Fruit fly (Drosophila melanogaster): ENCODE results near the gene CG12541.
A peak's percentile ranks its signal among the peaks of the same experiment; 100 is the strongest.

CG12541 gene

dm6 chrX:7096495-7096995 is 30.7 kb upstream of the CG12541 start (continued):
- TF ChIP-seq MESR4 (GFP tag; optimal IDR thresholded peaks at IDR 0.05) (peak; percentile 16), Fer1 (GFP tag; optimal IDR thresholded peaks at IDR 0.05) (peak; percentile 92), CG8924 (tag; optimal IDR thresholded peaks at IDR 0.05) (peak; percentile 88), CTCF (GFP tag; optimal IDR thresholded peaks at IDR 0.05) (peak; percentile 37), Lim3 (GFP tag; IDR thresholded peaks at IDR 0.05) (no peak), CG6254 (GFP tag; optimal IDR thresholded peaks at IDR 0.05) (peak; percentile 55), CG1603 (tag; optimal IDR thresholded peaks at IDR 0.05) (peak; percentile 88), CG1832 (GFP tag; optimal IDR thresholded peaks at IDR 0.05) (no peak), CG10321 (GFP tag; IDR thresholded peaks at IDR 0.05) (no peak), CoRest (tag; optimal IDR thresholded peaks at IDR 0.05) (peak; percentile 89), CG3838 (GFP tag; optimal IDR thresholded peaks at IDR 0.05) (peak; percentile 54), chif (GFP tag; optimal IDR thresholded peaks at IDR 0.05) (peak; percentile 66 to 82), slou (GFP tag; optimal IDR thresholded peaks at IDR 0.05) (peak; percentile 17), CG4854 (GFP tag; optimal IDR thresholded peaks at IDR 0.05) (peak; percentile 46), Mad (GFP tag; optimal IDR thresholded peaks at IDR 0.05) (peak; percentile 43), grau (tag; optimal IDR thresholded peaks at IDR 0.05) (peak; percentile 89), CG14667 (GFP tag; IDR thresholded peaks at IDR 0.05) (peak; percentile 54), Dref (GFP tag; IDR thresholded peaks at IDR 0.05) (no peak), CG17359 (tag; optimal IDR thresholded peaks at IDR 0.05) (peak; percentile 76), CG10147 (GFP tag; optimal IDR thresholded peaks at IDR 0.05) (peak; percentile 86), CG1647 (GFP tag; optimal IDR thresholded peaks at IDR 0.05) (peak; percentile 29), CG17361 (GFP tag; IDR thresholded peaks at IDR 0.05) (peak; percentile 85), Ptx1 (GFP tag; IDR thresholded peaks at IDR 0.05) (peak; percentile 78), en (GFP tag; optimal IDR thresholded peaks at IDR 0.05) (peak; percentile 35), CG3281 (GFP tag; optimal IDR thresholded peaks at IDR 0.05) (peak; percentile 88), salm (tag; optimal IDR thresholded peaks at IDR 0.05) (peak; percentile 79), CG3163 (GFP tag; optimal IDR thresholded peaks at IDR 0.05) (peak; percentile 24), bbx (GFP tag; IDR thresholded peaks at IDR 0.05; ENCODE audit: partially characterized antibody) (no peak), CG4404 (GFP tag; IDR thresholded peaks at IDR 0.05) (peak; percentile 65; the same call in 1 of the 2 replicates), CG6683 (GFP tag; optimal IDR thresholded peaks at IDR 0.05) (peak; percentile 77), NFAT (GFP tag; IDR thresholded peaks at IDR 0.05) (peak; percentile 70), gem (tag; optimal IDR thresholded peaks at IDR 0.05) (peak; percentile 90), amos (GFP tag; IDR thresholded peaks at IDR 0.05; ENCODE audit: partially characterized antibody) (no peak), CG8478 (optimal IDR thresholded peaks at IDR 0.05) (no peak), CG18262 (tag; optimal IDR thresholded peaks at IDR 0.05) (peak; percentile 88), CG11504 (tag; optimal IDR thresholded peaks at IDR 0.05) (peak; percentile 90), Lpt (GFP tag; optimal IDR thresholded peaks at IDR 0.05) (no peak), CG2712 (tag; optimal IDR thresholded peaks at IDR 0.05) (peak; percentile 87), zfh1 (GFP tag; IDR thresholded peaks at IDR 0.05) (peak; percentile 63; the same call in 2 of the 3 replicates), zen (tag; optimal IDR thresholded peaks at IDR 0.05) (peak; percentile 47), Nf-YA (GFP tag; IDR thresholded peaks at IDR 0.05) (peak; percentile 63), nerfin-1 (tag; optimal IDR thresholded peaks at IDR 0.05) (peak; percentile 78), CG17912 (GFP tag; optimal IDR thresholded peaks at IDR 0.05) (peak; percentile 61), org-1 (GFP tag; optimal IDR thresholded peaks at IDR 0.05) (peak; percentile 83), pan (optimal IDR thresholded peaks at IDR 0.05) (no peak), pan (GFP tag; optimal IDR thresholded peaks at IDR 0.05 in 1 of 2, IDR thresholded peaks at IDR 0.05 in 1 of 2) (peak in 1 of 2 experiments; percentile 76), toy (GFP tag; IDR thresholded peaks at IDR 0.05) (peak; percentile 59), CG17612 (GFP tag; IDR thresholded peaks at IDR 0.05) (peak; percentile 51), Camta (GFP tag; optimal IDR thresholded peaks at IDR 0.05) (peak; percentile 70), CG9437 (GFP tag; optimal IDR thresholded peaks at IDR 0.05) (peak; percentile 74), crc (GFP tag; optimal IDR thresholded peaks at IDR 0.05) (peak; percentile 48), ase (GFP tag; IDR thresholded peaks at IDR 0.05) (peak; percentile 54; the same call in 1 of the 3 replicates)

All from whole organism, embryonic.